Fruit fly (Drosophila melanogaster): ENCODE data around the gene grn.

The grn gene

DNA sequence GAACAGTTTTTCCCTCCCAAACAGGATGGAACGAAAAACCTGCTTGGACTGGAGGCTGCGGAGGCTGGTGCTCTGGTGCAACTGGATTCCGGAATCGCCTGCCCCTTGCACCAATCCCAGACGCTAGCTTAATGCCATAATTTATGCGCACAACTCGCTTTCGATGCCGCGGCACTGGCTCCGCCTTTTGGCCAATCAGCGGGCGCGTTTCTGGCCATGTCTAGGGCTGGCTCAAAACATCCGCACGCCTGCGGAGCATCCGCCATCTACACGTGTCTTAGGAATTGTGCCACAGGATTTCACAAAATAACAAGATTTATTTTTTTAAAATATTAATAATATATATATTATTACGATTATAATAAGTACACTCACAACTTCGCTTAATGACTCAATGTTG lies 46.7 kb downstream of the grn start:
- TF ChIP-seq Nf-YB (GFP tag; optimal IDR thresholded peaks at IDR 0.05) (peak; percentile 92), Nf-YC (tag; optimal IDR thresholded peaks at IDR 0.05) (peak; percentile 84), p53 (GFP tag; optimal IDR thresholded peaks at IDR 0.05) (no peak), NC2α (GFP tag; optimal IDR thresholded peaks at IDR 0.05) (no peak), sens (GFP tag) (peak; percentile 30), CG11456 (GFP tag; IDR thresholded peaks at IDR 0.05) (0 out of 3 replicates have a peak, but pooled peaks have one; percentile 12), CG13775 (GFP tag; optimal IDR thresholded peaks at IDR 0.05) (peak; percentile 88), CG13424 (tag; optimal IDR thresholded peaks at IDR 0.05) (no peak)

DNA sequence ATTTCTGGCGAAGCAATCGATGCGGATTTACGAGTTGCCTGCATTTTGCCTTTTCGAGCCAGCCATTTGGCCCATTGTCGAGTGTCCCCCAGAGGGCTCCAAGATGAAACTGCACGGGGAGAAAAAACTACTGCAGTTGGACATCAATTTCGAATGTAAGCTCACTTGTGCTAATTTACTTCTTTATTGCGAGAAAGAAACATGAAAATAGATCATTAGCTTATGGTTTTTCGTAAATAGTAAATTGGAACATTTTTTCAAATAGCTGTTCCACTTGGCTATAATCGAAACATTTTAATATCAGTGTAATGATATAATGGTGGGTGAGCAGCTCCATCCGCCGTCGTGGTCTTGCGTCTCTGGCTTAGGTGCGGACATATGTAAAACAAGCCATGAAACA lies 48.8 kb downstream of the grn start:
- TF ChIP-seq Mes4 (GFP tag; optimal IDR thresholded peaks at IDR 0.05) (no peak), sens (GFP tag) (peak; percentile 27), Spps (tag; optimal IDR thresholded peaks at IDR 0.05) (no peak), gem (tag; optimal IDR thresholded peaks at IDR 0.05) (no peak), Eip74EF (GFP tag; optimal IDR thresholded peaks at IDR 0.05) (no peak)

DNA sequence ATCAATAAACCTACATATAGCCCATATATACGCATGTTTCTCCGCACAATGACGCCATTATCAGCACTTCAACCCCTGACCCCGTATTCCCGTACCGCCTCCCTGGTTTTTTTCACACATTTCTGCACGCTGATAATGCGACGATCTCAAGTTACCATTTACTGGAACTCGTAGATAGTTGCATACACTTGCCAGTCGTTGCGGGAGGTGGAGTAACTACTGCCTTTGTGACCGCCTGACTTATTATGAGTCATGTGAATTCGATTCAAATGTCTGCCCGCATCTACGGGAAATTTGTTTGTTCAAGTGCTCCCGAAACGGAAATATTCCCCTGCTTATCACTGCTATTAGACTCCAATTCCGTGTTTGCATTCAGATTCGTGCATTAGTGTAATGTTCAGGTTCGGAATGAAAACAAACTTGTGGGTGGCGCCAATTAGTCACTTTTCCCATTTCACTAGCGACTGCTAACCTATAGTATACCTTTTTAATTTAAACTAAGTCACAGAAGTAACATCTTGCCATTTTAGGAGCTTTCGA lies 54.0 kb downstream of the grn start:
- TF ChIP-seq dan (GFP tag; IDR thresholded peaks at IDR 0.05) (no peak), Mes4 (GFP tag; optimal IDR thresholded peaks at IDR 0.05) (no peak), CG2199 (GFP tag; IDR thresholded peaks at IDR 0.05) (0 out of 3 replicates have a peak, but pooled peaks have one; percentile 43), Hr78 (GFP tag; optimal IDR thresholded peaks at IDR 0.05) (peak in 1 of 2 experiments; percentile 71), Meics (GFP tag; optimal IDR thresholded peaks at IDR 0.05) (no peak), fd102C (GFP tag; optimal IDR thresholded peaks at IDR 0.05) (no peak), sens-2 (GFP tag; IDR thresholded peaks at IDR 0.05) (no peak), CG32532 (GFP tag; IDR thresholded peaks at IDR 0.05) (no peak), Med (GFP tag) (peak; percentile 61), br (optimal IDR thresholded peaks at IDR 0.05) (no peak), sens (GFP tag) (peak; percentile 77), kay (GFP tag; optimal IDR thresholded peaks at IDR 0.05) (peak; percentile 62), gcm (GFP tag; optimal IDR thresholded peaks at IDR 0.05) (peak; percentile 74), Eip74EF (GFP tag; optimal IDR thresholded peaks at IDR 0.05) (peak in 1 of 2 experiments; percentile 79), CG34376 (GFP tag; optimal IDR thresholded peaks at IDR 0.05) (no peak), unc-4 (GFP tag; IDR thresholded peaks at IDR 0.05; ENCODE audit: partially characterized antibody) (no peak), CG15479 (GFP tag; optimal IDR thresholded peaks at IDR 0.05) (peak; percentile 56)

DNA sequence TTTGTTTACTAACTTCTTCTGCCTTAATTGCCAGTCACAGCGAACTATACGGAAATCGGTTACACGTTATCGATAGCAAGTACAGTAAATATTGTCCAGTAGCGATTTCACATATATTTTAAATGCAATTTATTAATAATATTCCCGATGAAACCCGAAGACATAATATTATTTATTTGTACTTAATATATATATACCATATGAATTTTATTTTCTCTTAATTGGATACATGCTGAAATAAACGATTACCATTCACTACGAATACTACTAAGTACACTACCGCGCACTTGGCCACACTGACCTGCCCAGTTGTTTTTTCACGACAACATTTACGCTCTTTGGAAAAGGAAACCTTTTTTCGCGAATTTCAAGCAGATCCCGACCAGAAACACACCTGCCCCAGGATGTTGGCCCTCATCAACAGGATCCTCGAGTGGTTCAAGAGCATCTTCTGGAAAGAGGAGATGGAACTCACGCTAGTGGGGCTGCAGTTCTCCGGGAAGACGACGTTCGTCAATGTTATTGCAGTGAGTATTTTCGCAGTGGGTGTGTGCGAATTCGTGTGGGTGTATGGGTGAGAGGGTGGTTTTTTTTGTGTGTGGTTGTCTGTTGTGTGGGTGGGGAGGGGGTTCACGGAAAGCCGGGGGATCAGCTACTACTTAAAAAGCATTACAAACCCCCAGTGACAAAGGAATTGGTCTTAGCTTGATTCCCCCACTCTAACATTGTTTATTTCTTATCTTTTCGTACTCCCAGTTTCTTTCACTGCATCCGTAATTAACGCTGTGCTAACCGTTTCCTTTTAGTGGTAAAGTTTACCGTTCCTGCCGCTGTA lies 54.7 kb downstream of the grn start, which contains the start of the genes CG9667 and Arl8:
TSS of gene CG9667 (minus strand) at position 42 of the 835 bp plus-strand sequence.
TSS of gene Arl8 (plus strand) at position 290 of the 835 bp plus-strand sequence.
- TF ChIP-seq chn (GFP tag; optimal IDR thresholded peaks at IDR 0.05), result peak; percentile 12
- peak; percentile 40 for TF ChIP-seq tio (GFP tag; optimal IDR thresholded peaks at IDR 0.05)
- no peak for TF ChIP-seq toy (GFP tag; IDR thresholded peaks at IDR 0.05)
- peak; percentile 20 for TF ChIP-seq Ets65A (GFP tag)
- TF ChIP-seq CG4854 (GFP tag; optimal IDR thresholded peaks at IDR 0.05), result no peak
- no peak for TF ChIP-seq pho (GFP tag; optimal IDR thresholded peaks at IDR 0.05)
- no peak for TF ChIP-seq CG4707 (GFP tag; optimal IDR thresholded peaks at IDR 0.05)
- TF ChIP-seq Hey (tag; optimal IDR thresholded peaks at IDR 0.05), result no peak
- peak; percentile 0 for TF ChIP-seq CG1233 (GFP tag; optimal IDR thresholded peaks at IDR 0.05)
- no peak for TF ChIP-seq bowl (GFP tag; IDR thresholded peaks at IDR 0.05)
- no peak; the same call in 2 of the 3 replicates for TF ChIP-seq HLH4C (GFP tag; IDR thresholded peaks at IDR 0.05; ENCODE audit: partially characterized antibody)
- peak; percentile 70 for TF ChIP-seq CG15601 (tag; optimal IDR thresholded peaks at IDR 0.05)
- TF ChIP-seq CG13775 (GFP tag; optimal IDR thresholded peaks at IDR 0.05), result peak; percentile 60
- TF ChIP-seq Oaz (GFP tag; IDR thresholded peaks at IDR 0.05), result no peak; the same call in 1 of the 2 replicates
- peak; percentile 65 for TF ChIP-seq BEAF-32 (GFP tag; optimal IDR thresholded peaks at IDR 0.05)
- TF ChIP-seq chm (GFP tag; IDR thresholded peaks at IDR 0.05), result 0 out of 2 replicates have a peak, but pooled peaks have one; percentile 11
- TF ChIP-seq CG8478 (optimal IDR thresholded peaks at IDR 0.05), result no peak
- peak; percentile 75 for TF ChIP-seq Lhr (GFP tag; optimal IDR thresholded peaks at IDR 0.05)
- TF ChIP-seq CG2889 (GFP tag; IDR thresholded peaks at IDR 0.05), result no peak
- TF ChIP-seq CHES-1-like (GFP tag; optimal IDR thresholded peaks at IDR 0.05), result peak; percentile 16

All from whole organism, embryonic.